Worm (Caenorhabditis elegans) whole organism, early embryonic: ENCODE measurements around the gene atln-1.

Experiments
- F13C5.2 ChIP-seq: sonication (generic microtip); optimal IDR thresholded peaks from 2 replicates; lab custom pipeline; 2017; ENCODE audit warnings: mild to moderate bottlenecking, missing genetic modification characterization, inconsistent platforms, missing compliant biosample characterization
- aly-1 ChIP-seq: sonication (generic microtip); optimal IDR thresholded peaks from 2 replicates; lab custom pipeline; 2016; ENCODE audit warnings: missing genetic modification characterization, missing compliant biosample characterization
- ama-1 ChIP-seq: fragments of 150-350 bp; optimal IDR thresholded peaks from 2 replicates; lab custom pipeline; 2014
- ceh-13 ChIP-seq: fragments of 200-800 bp; sonication (Bioruptor generic); optimal IDR thresholded peaks from 2 replicates; lab custom pipeline; 2018; ENCODE audit warnings: mild to moderate bottlenecking, missing genetic modification characterization, missing compliant biosample characterization
- ceh-36 ChIP-seq: sonication (generic microtip); optimal IDR thresholded peaks from 2 replicates; lab custom pipeline; 2016; ENCODE audit warnings: missing genetic modification characterization, inconsistent platforms, missing compliant biosample characterization
- flt-1 ChIP-seq: fragments of 200-800 bp; sonication (Bioruptor generic); IDR thresholded peaks from 2 replicates; pipeline ENCODE4 v1.3.6; 2022; ENCODE audit warnings: missing genetic modification characterization, missing compliant biosample characterization
- hnd-1 ChIP-seq: sonication (generic microtip); optimal IDR thresholded peaks from 2 replicates; lab custom pipeline; 2016; ENCODE audit warnings: missing genetic modification characterization, missing compliant biosample characterization
- pes-1 ChIP-seq: fragments of 200-800 bp; sonication (Bioruptor generic); IDR thresholded peaks from 2 replicates; pipeline ENCODE4 v1.3.6; 2022; ENCODE audit warnings: missing genetic modification reagents, missing genetic modification characterization, missing compliant biosample characterization
- scrt-1 ChIP-seq: fragments of 200-800 bp; sonication (Bioruptor generic); IDR thresholded peaks from 2 replicates; pipeline ENCODE4 v1.3.6; 2022; ENCODE audit warnings: missing genetic modification characterization, missing compliant biosample characterization
- sea-1 ChIP-seq: fragments of 200-800 bp; sonication (Bioruptor generic); conservative IDR thresholded peaks from 2 replicates; pipeline ENCODE4 v1.3.6; 2022; ENCODE audit warnings: missing genetic modification characterization, missing compliant biosample characterization

ce11 chrIV:2825460-2826103 lies 37.1 kb downstream of the atln-1 start:
- TF ChIP-seq flt-1 (GFP tag; lab: Robert Waterston, UW), result no peak
- no peak for TF ChIP-seq sea-1
- no peak for TF ChIP-seq hnd-1
- TF ChIP-seq ama-1, result no peak
- no peak for TF ChIP-seq aly-1 (tag; lab: Kevin White, UChicago)
- TF ChIP-seq F13C5.2 (tag; lab: Kevin White, UChicago), result no peak
- no peak for TF ChIP-seq ceh-36 (tag; lab: Kevin White, UChicago)
- TF ChIP-seq ceh-13 (GFP tag; lab: Kevin White, UChicago), result no peak
- no peak for TF ChIP-seq scrt-1 (GFP tag; lab: Robert Waterston, UW)
- no peak for TF ChIP-seq pes-1 (GFP tag; lab: Robert Waterston, UW)
